Fruit fly (Drosophila melanogaster): ENCODE measurements around the gene CG13085.

The CG13085 gene

dm6 chr2L:19426330-19426781 lies 2.5 kb downstream of the CG13085 start, which contains the start of gene Pax (continued):
- TF ChIP-seq CG6163 (GFP tag; IDR thresholded peaks at IDR 0.05) (peak; percentile 77), CG3919 (GFP tag; optimal IDR thresholded peaks at IDR 0.05) (no peak), fd85E (GFP tag; optimal IDR thresholded peaks at IDR 0.05) (no peak), pdm3 (GFP tag; optimal IDR thresholded peaks at IDR 0.05) (no peak), Sox15 (GFP tag; optimal IDR thresholded peaks at IDR 0.05) (no peak), dsx (GFP tag; optimal IDR thresholded peaks at IDR 0.05; ENCODE audit: poor library complexity, severe bottlenecking) (no peak), Blimp-1 (GFP tag; optimal IDR thresholded peaks at IDR 0.05) (no peak), Smox (GFP tag; optimal IDR thresholded peaks at IDR 0.05) (no peak), Hr39 (GFP tag; optimal IDR thresholded peaks at IDR 0.05) (no peak), spab (GFP tag; optimal IDR thresholded peaks at IDR 0.05) (no peak), Eip78C (GFP tag) (peak; percentile 77), Ets96B (tag; optimal IDR thresholded peaks at IDR 0.05) (no peak), CG8632 (GFP tag; optimal IDR thresholded peaks at IDR 0.05) (no peak), lz (GFP tag; optimal IDR thresholded peaks at IDR 0.05) (no peak), fkh (GFP tag; optimal IDR thresholded peaks at IDR 0.05) (no peak), CG10631 (GFP tag; optimal IDR thresholded peaks at IDR 0.05) (no peak), CG3032 (tag; optimal IDR thresholded peaks at IDR 0.05) (no peak), vri (GFP tag; optimal IDR thresholded peaks at IDR 0.05) (no peak), Eip75B (GFP tag; optimal IDR thresholded peaks at IDR 0.05) (peak; percentile 17), CG6276 (GFP tag; optimal IDR thresholded peaks at IDR 0.05) (peak; percentile 16), CG8119 (GFP tag; IDR thresholded peaks at IDR 0.05) (peak; percentile 60; the same call in 2 of the 3 replicates), CG11294 (GFP tag; IDR thresholded peaks at IDR 0.05) (no peak)

dm6 chr2L:19429731-19430130 lies 5.9 kb downstream of the CG13085 start:
- TF ChIP-seq cyc (GFP tag; optimal IDR thresholded peaks at IDR 0.05): no peak
- TF ChIP-seq Eip78C (GFP tag): peak; percentile 23

- peak; percentile 36 for TF ChIP-seq Eip78C (GFP tag)
- no peak for TF ChIP-seq CG11902 (GFP tag; optimal IDR thresholded peaks at IDR 0.05)
Observed at dm6 chr2L:19430343-19430742, 6.5 kb downstream of the CG13085 start, which contains the start of gene RtcB. Gene RtcB (plus strand): TSS chr2L:19430643.

dm6 chr2L:19432424-19433015 lies 8.7 kb downstream of the CG13085 start, which contains the start of gene Rab9:
Gene Rab9 (plus strand): TSS chr2L:19432574.
- TF ChIP-seq achi (GFP tag; optimal IDR thresholded peaks at IDR 0.05) (no peak), Ets96B (tag; optimal IDR thresholded peaks at IDR 0.05) (no peak), vri (GFP tag; optimal IDR thresholded peaks at IDR 0.05) (no peak), Sox102F (GFP tag; optimal IDR thresholded peaks at IDR 0.05) (no peak), spab (GFP tag; optimal IDR thresholded peaks at IDR 0.05) (no peak), Sox14 (GFP tag; optimal IDR thresholded peaks at IDR 0.05) (no peak), CG34406 (GFP tag; optimal IDR thresholded peaks at IDR 0.05) (no peak), cyc (GFP tag; optimal IDR thresholded peaks at IDR 0.05) (no peak), CG6808 (GFP tag; optimal IDR thresholded peaks at IDR 0.05) (no peak), CG6276 (GFP tag; optimal IDR thresholded peaks at IDR 0.05) (no peak), Blimp-1 (GFP tag; optimal IDR thresholded peaks at IDR 0.05) (no peak), CG16779 (tag; optimal IDR thresholded peaks at IDR 0.05) (no peak), CG10669 (GFP tag; optimal IDR thresholded peaks at IDR 0.05) (no peak), CG8119 (GFP tag; IDR thresholded peaks at IDR 0.05) (no peak), svp (GFP tag) (no peak)

- TF ChIP-seq Sox14 (GFP tag; optimal IDR thresholded peaks at IDR 0.05) (no peak), CG10669 (GFP tag; optimal IDR thresholded peaks at IDR 0.05) (no peak), CG34406 (GFP tag; optimal IDR thresholded peaks at IDR 0.05) (no peak), CG32006 (GFP tag; optimal IDR thresholded peaks at IDR 0.05) (peak; percentile 57), CG15336 (GFP tag; IDR thresholded peaks at IDR 0.05) (peak; percentile 53), Lpt (GFP tag; optimal IDR thresholded peaks at IDR 0.05) (peak; percentile 6), lz (GFP tag; optimal IDR thresholded peaks at IDR 0.05) (no peak), CG6854 (GFP tag; optimal IDR thresholded peaks at IDR 0.05) (no peak), fkh (GFP tag; optimal IDR thresholded peaks at IDR 0.05) (peak; percentile 8), Hr4 (GFP tag; optimal IDR thresholded peaks at IDR 0.05) (peak; percentile 45), ss (GFP tag; optimal IDR thresholded peaks at IDR 0.05) (no peak), CG6808 (GFP tag; optimal IDR thresholded peaks at IDR 0.05) (no peak), CG8119 (GFP tag; IDR thresholded peaks at IDR 0.05) (peak; percentile 43; the same call in 1 of the 3 replicates), Gug (GFP tag; IDR thresholded peaks at IDR 0.05) (no peak), pdm3 (GFP tag; optimal IDR thresholded peaks at IDR 0.05) (no peak), CG8319 (GFP tag; optimal IDR thresholded peaks at IDR 0.05) (no peak), Eip75B (GFP tag; optimal IDR thresholded peaks at IDR 0.05) (no peak), svp (GFP tag) (no peak), esn (GFP tag; optimal IDR thresholded peaks at IDR 0.05) (no peak), salr (GFP tag; optimal IDR thresholded peaks at IDR 0.05) (no peak)
Observed at dm6 chr2L:19433292-19433691, 9.4 kb downstream of the CG13085 start.
